Worm (Caenorhabditis elegans): Measurements from ENCODE around the gene F13E9.19.

DNA sequence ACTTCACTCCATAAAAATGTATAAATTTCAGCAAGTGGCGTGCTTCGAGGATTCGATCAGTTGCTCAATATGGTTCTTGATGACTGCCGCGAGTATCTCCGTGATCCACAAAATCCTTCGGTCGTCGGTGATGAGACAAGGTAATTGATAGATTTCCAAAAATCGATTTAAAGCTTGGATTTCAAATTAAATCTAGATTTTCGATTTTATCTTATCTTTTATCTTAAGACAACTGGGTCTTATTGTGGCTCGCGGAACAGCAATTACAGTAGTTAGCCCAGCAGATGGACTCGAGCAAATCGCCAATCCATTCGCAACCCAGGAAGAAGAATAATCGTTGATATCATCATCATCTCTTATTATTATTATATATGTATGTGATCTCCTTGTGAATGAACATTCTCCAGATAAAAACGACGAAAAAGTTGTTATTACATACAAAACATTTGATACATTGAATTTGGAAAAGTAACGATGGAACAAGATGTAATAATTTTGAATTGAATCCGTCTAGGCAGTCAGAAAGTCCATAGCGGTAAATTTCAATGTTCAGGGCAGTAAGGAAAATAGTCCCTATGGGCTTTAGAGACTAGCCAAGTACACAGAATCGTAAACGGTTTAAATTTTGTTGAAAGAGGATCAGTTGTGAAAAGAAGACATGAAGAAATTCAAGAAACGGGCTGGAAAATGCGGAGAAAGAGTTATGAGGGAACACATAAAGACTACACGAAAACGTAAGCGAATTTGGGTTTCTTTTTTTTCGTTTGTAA lies 34.8 kb downstream of the F13E9.19 start:
- no peak for TF ChIP-seq ref-1 (GFP tag; conservative IDR thresholded peaks at IDR 0.05)
- no peak for TF ChIP-seq ztf-29 (GFP tag; IDR thresholded peaks at IDR 0.05)
- 0 out of 2 replicates have a peak, but pooled peaks have one; percentile 17 for TF ChIP-seq flt-1 (GFP tag; IDR thresholded peaks at IDR 0.05)
- no peak for TF ChIP-seq klf-2 (GFP tag; conservative IDR thresholded peaks at IDR 0.05)
- no peak for TF ChIP-seq cog-1 (tag; optimal IDR thresholded peaks at IDR 0.05)
- no peak for TF ChIP-seq tab-1 (GFP tag; IDR thresholded peaks at IDR 0.05)
- TF ChIP-seq med-1 (GFP tag; optimal IDR thresholded peaks at IDR 0.05; ENCODE audit: insufficient read depth) = no peak

Measured in whole organism, midembryonic.